Worm (Caenorhabditis elegans) whole organism, mixed stage, embryonic: Measurements from ENCODE around the gene C01G5.5.

Source experiments
- M03D4.4 ChIP-seq: sonication (generic microtip); optimal IDR thresholded peaks from 2 replicates; lab custom pipeline; 2017; ENCODE audit warnings: mild to moderate bottlenecking, missing genetic modification characterization, missing compliant biosample characterization
- bed-3 ChIP-seq: fragments of 200-800 bp; sonication (Bioruptor generic); optimal IDR thresholded peaks from 3 replicates; lab custom pipeline; 2018; ENCODE audit warnings: mild to moderate bottlenecking, missing genetic modification characterization, moderate library complexity, missing compliant biosample characterization
- blmp-1 ChIP-seq: fragments of 150-350 bp; optimal IDR thresholded peaks from 2 replicates; lab custom pipeline; 2014; ENCODE audit warnings: missing biosample characterization, missing genetic modification characterization
- ceh-39 ChIP-seq: fragments of 150-350 bp; optimal IDR thresholded peaks from 2 replicates; lab custom pipeline; 2014; ENCODE audit warnings: missing biosample characterization, missing genetic modification characterization
- ceh-43 ChIP-seq: fragments of 200-800 bp; sonication (Bioruptor generic); optimal IDR thresholded peaks from 2 replicates; lab custom pipeline; 2018; ENCODE audit warnings: mild to moderate bottlenecking, missing genetic modification characterization, moderate library complexity, missing compliant biosample characterization
- ces-1 ChIP-seq: fragments of 150-350 bp; optimal IDR thresholded peaks from 2 replicates; lab custom pipeline; 2014; ENCODE audit warnings: missing biosample characterization, missing genetic modification reagents, missing genetic modification characterization
- cnd-1 ChIP-seq: fragments of 200-800 bp; sonication (Bioruptor generic); optimal IDR thresholded peaks from 2 replicates; lab custom pipeline; 2018; ENCODE audit warnings: mild to moderate bottlenecking, missing genetic modification characterization, missing compliant biosample characterization
- drap-1 ChIP-seq: fragments of 200-800 bp; sonication (Bioruptor generic); optimal IDR thresholded peaks from 3 replicates; lab custom pipeline; 2018; ENCODE audit warnings: mild to moderate bottlenecking, missing genetic modification characterization, missing compliant biosample characterization
- elt-1 ChIP-seq: sonication (generic microtip); optimal IDR thresholded peaks from 2 replicates; lab custom pipeline; 2017; ENCODE audit warnings: missing genetic modification characterization, mild to moderate bottlenecking, missing compliant biosample characterization, antibody characterized with exemption, moderate library complexity, borderline replicate concordance; ENCODE audit not compliant: insufficient read depth
- flh-1 ChIP-seq: fragments of 200-800 bp; sonication (Bioruptor generic); optimal IDR thresholded peaks from 2 replicates; lab custom pipeline; 2018; ENCODE audit warnings: mild to moderate bottlenecking, missing genetic modification characterization, moderate library complexity, missing compliant biosample characterization
- ham-2 ChIP-seq: fragments of 200-800 bp; sonication (Bioruptor generic); optimal IDR thresholded peaks from 2 replicates; lab custom pipeline; 2018; ENCODE audit warnings: mild to moderate bottlenecking, missing genetic modification characterization, missing compliant biosample characterization
- lin-32 ChIP-seq: fragments of 200-800 bp; sonication (Bioruptor generic); optimal IDR thresholded peaks from 2 replicates; lab custom pipeline; 2018; ENCODE audit warnings: mild to moderate bottlenecking, missing genetic modification characterization, missing compliant biosample characterization
- lsy-2 ChIP-seq: fragments of 150-350 bp; optimal IDR thresholded peaks from 2 replicates; lab custom pipeline; 2014; ENCODE audit warnings: missing biosample characterization, missing genetic modification characterization
- mab-5 ChIP-seq: fragments of 150-350 bp; optimal IDR thresholded peaks from 2 replicates; lab custom pipeline; 2014; ENCODE audit warnings: missing biosample characterization, missing genetic modification characterization
- mep-1 ChIP-seq: fragments of 150-350 bp; optimal IDR thresholded peaks from 2 replicates; lab custom pipeline; 2017; ENCODE audit warnings: missing biosample characterization, missing genetic modification reagents, missing genetic modification characterization, inconsistent platforms
- mls-2 ChIP-seq: sonication (generic microtip); optimal IDR thresholded peaks from 2 replicates; lab custom pipeline; 2016; ENCODE audit warnings: mild to moderate bottlenecking, missing genetic modification characterization, moderate library complexity, missing compliant biosample characterization
- nhr-12 ChIP-seq: fragments of 150-350 bp; optimal IDR thresholded peaks from 2 replicates; lab custom pipeline; 2014; ENCODE audit warnings: missing biosample characterization, missing genetic modification characterization
- nhr-2 ChIP-seq: fragments of 150-350 bp; optimal IDR thresholded peaks from 2 replicates; lab custom pipeline; 2014; ENCODE audit warnings: missing biosample characterization, missing genetic modification characterization
- nhr-237 ChIP-seq: fragments of 150-350 bp; optimal IDR thresholded peaks from 2 replicates; lab custom pipeline; 2014; ENCODE audit warnings: missing biosample characterization, missing genetic modification characterization
- nhr-76 ChIP-seq: sonication (generic microtip); optimal IDR thresholded peaks from 2 replicates; lab custom pipeline; 2017; ENCODE audit warnings: missing biosample characterization, missing genetic modification characterization
- pha-4 ChIP-seq: fragments of 150-350 bp; optimal IDR thresholded peaks from 2 replicates; lab custom pipeline; 2018; ENCODE audit warnings: missing biosample characterization, missing genetic modification reagents, missing genetic modification characterization
- sem-2 ChIP-seq: fragments of 200-800 bp; sonication (Bioruptor generic); optimal IDR thresholded peaks from 2 replicates; lab custom pipeline; 2018; ENCODE audit warnings: mild to moderate bottlenecking, missing genetic modification characterization, missing compliant biosample characterization
- snpc-4 ChIP-seq: fragments of 150-350 bp; optimal IDR thresholded peaks from 2 replicates; lab custom pipeline; 2014; ENCODE audit warnings: missing biosample characterization, missing genetic modification characterization
- sptf-1 ChIP-seq: sonication (generic microtip); optimal IDR thresholded peaks from 2 replicates; lab custom pipeline; 2017; ENCODE audit warnings: mild to moderate bottlenecking, missing genetic modification characterization, moderate library complexity, missing compliant biosample characterization
- tbx-8 ChIP-seq: fragments of 200-800 bp; sonication (Bioruptor generic); optimal IDR thresholded peaks from 2 replicates; lab custom pipeline; 2018; ENCODE audit warnings: mild to moderate bottlenecking, missing genetic modification characterization, moderate library complexity, missing compliant biosample characterization
- unc-120 ChIP-seq: sonication (generic microtip); optimal IDR thresholded peaks from 2 replicates; lab custom pipeline; 2017; ENCODE audit warnings: missing genetic modification characterization, missing compliant biosample characterization; ENCODE audit not compliant: poor library complexity, severe bottlenecking
- unc-62 ChIP-seq: fragments of 150-350 bp; optimal IDR thresholded peaks from 2 replicates; lab custom pipeline; 2014; ENCODE audit warnings: missing biosample characterization, missing genetic modification reagents, missing genetic modification characterization
- zip-8 ChIP-seq: fragments of 150-350 bp; optimal IDR thresholded peaks from 2 replicates; lab custom pipeline; 2014; ENCODE audit warnings: missing biosample characterization, missing genetic modification characterization

C01G5.5 gene

DNA sequence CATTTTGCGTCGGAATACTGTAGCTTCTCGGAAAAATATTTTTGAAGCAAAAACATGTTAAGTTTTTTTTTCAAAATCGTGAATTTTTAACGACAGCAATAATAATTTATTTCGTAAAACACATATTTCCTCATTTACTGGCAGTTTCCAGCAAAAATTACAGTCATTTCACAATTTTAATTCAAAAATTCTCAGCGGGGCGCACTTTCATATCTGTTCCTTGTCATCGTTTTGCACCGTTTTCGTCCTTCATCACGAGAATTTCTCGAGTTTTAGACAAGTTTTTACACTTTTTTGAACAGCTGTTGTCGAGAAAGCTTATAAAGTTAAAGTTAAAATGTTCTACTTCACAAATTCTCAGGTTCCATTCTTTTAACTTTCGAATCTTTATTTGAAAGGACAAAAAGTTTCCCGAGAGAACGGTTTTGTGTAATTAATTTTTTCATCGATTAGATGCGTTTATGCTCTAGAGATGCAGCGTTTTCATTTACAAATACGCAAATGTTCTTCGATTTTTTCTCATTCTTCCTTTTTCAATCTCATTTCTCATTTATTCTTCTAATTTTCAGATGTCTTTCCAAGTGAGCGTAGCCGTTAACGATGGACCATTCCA is 2.0 kb upstream of the C01G5.5 start, which contains the start of gene ddi-1:
Gene ddi-1 (plus strand): TSS at position 563 of the 613 bp plus-strand sequence.
- TF ChIP-seq snpc-4 (tag; lab: Kevin White, UChicago), result no peak
- TF ChIP-seq sptf-1 (tag; lab: Kevin White, UChicago), result no peak
- TF ChIP-seq blmp-1 (tag; lab: Kevin White, UChicago), result no peak
- TF ChIP-seq sem-2 (GFP tag; lab: Kevin White, UChicago), result no peak
- TF ChIP-seq cnd-1 (tag; lab: Kevin White, UChicago), result no peak
- no peak for TF ChIP-seq unc-120 (tag; lab: Kevin White, UChicago)
- no peak for TF ChIP-seq lsy-2 (tag; lab: Kevin White, UChicago)
- TF ChIP-seq zip-8 (tag; lab: Kevin White, UChicago), result no peak
- no peak for TF ChIP-seq unc-62 (GFP tag; lab: Kevin White, UChicago)
- no peak for TF ChIP-seq mep-1 (tag; lab: Kevin White, UChicago)
- TF ChIP-seq pha-4 (tag; lab: Kevin White, UChicago), result no peak
- TF ChIP-seq drap-1, result no peak
- no peak for TF ChIP-seq nhr-237 (tag; lab: Kevin White, UChicago)

DNA sequence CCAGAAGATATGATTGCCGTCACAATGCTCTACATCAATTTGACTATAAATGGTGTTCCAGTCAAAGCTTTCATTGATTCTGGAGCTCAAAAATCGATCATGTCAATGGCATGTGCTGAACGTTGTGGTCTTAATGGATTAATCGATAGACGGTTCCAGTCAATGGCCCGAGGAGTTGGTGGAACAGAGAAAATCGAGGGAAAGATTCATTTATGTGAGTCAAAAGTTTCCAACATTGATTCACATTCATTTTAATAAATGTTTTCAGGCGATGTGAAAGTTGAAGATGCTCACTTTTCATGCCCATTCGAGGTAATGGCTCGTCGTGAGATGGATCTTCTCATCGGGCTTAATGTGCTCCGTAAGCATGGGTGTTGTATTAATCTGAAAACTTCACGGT is 637 bp upstream of the C01G5.5 start:
- no peak for TF ChIP-seq blmp-1 (tag; lab: Kevin White, UChicago)
- TF ChIP-seq lin-32 (GFP tag; lab: Kevin White, UChicago), result no peak
- TF ChIP-seq cnd-1 (tag; lab: Kevin White, UChicago), result no peak
- no peak for TF ChIP-seq nhr-12 (tag; lab: Kevin White, UChicago)
- TF ChIP-seq zip-8 (tag; lab: Kevin White, UChicago), result no peak

- TF ChIP-seq pha-4 (tag; lab: Kevin White, UChicago) (no peak), snpc-4 (tag; lab: Kevin White, UChicago) (no peak), zip-8 (tag; lab: Kevin White, UChicago) (no peak), bed-3 (no peak)
Measured at ce11 chrIV:6526522-6526921, 2.1 kb downstream of the C01G5.5 start.

ce11 chrIV:6528202-6528601 is 3.8 kb downstream of the C01G5.5 start:
- TF ChIP-seq ceh-43, result no peak
- no peak for TF ChIP-seq lin-32 (GFP tag; lab: Kevin White, UChicago)
- no peak for TF ChIP-seq blmp-1 (tag; lab: Kevin White, UChicago)
- TF ChIP-seq elt-1 (tag; lab: Kevin White, UChicago), result no peak
- TF ChIP-seq nhr-237 (tag; lab: Kevin White, UChicago), result no peak
- no peak for TF ChIP-seq ceh-39 (tag; lab: Kevin White, UChicago)
- no peak for TF ChIP-seq cnd-1 (tag; lab: Kevin White, UChicago)
- TF ChIP-seq nhr-2 (tag; lab: Kevin White, UChicago), result no peak
- TF ChIP-seq pha-4 (tag; lab: Kevin White, UChicago), result no peak
- no peak for TF ChIP-seq ham-2 (GFP tag; lab: Kevin White, UChicago)
- no peak for TF ChIP-seq mls-2 (tag; lab: Kevin White, UChicago)
- no peak for TF ChIP-seq mab-5 (tag; lab: Kevin White, UChicago)
- TF ChIP-seq ces-1, result no peak
- no peak for TF ChIP-seq lsy-2 (tag; lab: Kevin White, UChicago)
- TF ChIP-seq unc-120 (tag; lab: Kevin White, UChicago), result no peak
- TF ChIP-seq nhr-76 (tag; lab: Kevin White, UChicago), result no peak
- no peak for TF ChIP-seq nhr-12 (tag; lab: Kevin White, UChicago)
- no peak for TF ChIP-seq drap-1
- no peak for TF ChIP-seq M03D4.4 (tag; lab: Kevin White, UChicago)
- no peak for TF ChIP-seq sptf-1 (tag; lab: Kevin White, UChicago)
- TF ChIP-seq, all 35 proteins: peak for 0

- TF ChIP-seq elt-1 (tag; lab: Kevin White, UChicago), result no peak
- TF ChIP-seq cnd-1 (tag; lab: Kevin White, UChicago), result no peak
- TF ChIP-seq tbx-8, result no peak
- no peak for TF ChIP-seq unc-62 (GFP tag; lab: Kevin White, UChicago)
- TF ChIP-seq flh-1 (GFP tag; lab: Kevin White, UChicago), result no peak
- TF ChIP-seq nhr-12 (tag; lab: Kevin White, UChicago), result no peak
- no peak for TF ChIP-seq blmp-1 (tag; lab: Kevin White, UChicago)
- TF ChIP-seq mep-1 (tag; lab: Kevin White, UChicago), result no peak
- no peak for TF ChIP-seq zip-8 (tag; lab: Kevin White, UChicago)
Measured at ce11 chrIV:6529832-6530231, 5.4 kb downstream of the C01G5.5 start.
